Fruit fly (Drosophila melanogaster): ENCODE measurements around the gene Sol1.

Sol1 gene

dm6 chr3R:12422379-12422975 is 36.4 kb downstream of the Sol1 start, which contains the start of the genes Scgbeta and CG17202 (continued):
- TF ChIP-seq Ets97D (GFP tag; optimal IDR thresholded peaks at IDR 0.05): peak; percentile 65
- TF ChIP-seq ro (GFP tag; IDR thresholded peaks at IDR 0.05): no peak
- no peak for TF ChIP-seq fd102C (GFP tag; optimal IDR thresholded peaks at IDR 0.05)
- TF ChIP-seq repo (GFP tag; optimal IDR thresholded peaks at IDR 0.05): no peak
- no peak for TF ChIP-seq CG9876 (GFP tag; optimal IDR thresholded peaks at IDR 0.05)
- TF ChIP-seq Hr3 (GFP tag; optimal IDR thresholded peaks at IDR 0.05): no peak
- peak; percentile 92 for TF ChIP-seq ewg (GFP tag; optimal IDR thresholded peaks at IDR 0.05)
- no peak for TF ChIP-seq CG18764 (GFP tag; optimal IDR thresholded peaks at IDR 0.05)
- TF ChIP-seq Usf (GFP tag; optimal IDR thresholded peaks at IDR 0.05): no peak
- TF ChIP-seq Rfx (GFP tag; IDR thresholded peaks at IDR 0.05): 0 out of 2 replicates have a peak, but pooled peaks have one; percentile 40
- TF ChIP-seq CG3065 (GFP tag; optimal IDR thresholded peaks at IDR 0.05): no peak
- no peak for TF ChIP-seq tio (GFP tag; optimal IDR thresholded peaks at IDR 0.05)
- TF ChIP-seq Camta (GFP tag; optimal IDR thresholded peaks at IDR 0.05): no peak
- no peak for TF ChIP-seq hth (optimal IDR thresholded peaks at IDR 0.05)
- no peak for TF ChIP-seq lov (optimal IDR thresholded peaks at IDR 0.05)
- no peak for TF ChIP-seq lov (GFP tag; IDR thresholded peaks at IDR 0.05)
- TF ChIP-seq CG7928 (GFP tag; optimal IDR thresholded peaks at IDR 0.05): peak; percentile 96
- TF ChIP-seq ato (GFP tag; IDR thresholded peaks at IDR 0.05; ENCODE audit: partially characterized antibody): no peak
- no peak for TF ChIP-seq grn (GFP tag; optimal IDR thresholded peaks at IDR 0.05)
- TF ChIP-seq her (GFP tag; optimal IDR thresholded peaks at IDR 0.05): no peak
- peak; percentile 54 for TF ChIP-seq CoRest (tag; optimal IDR thresholded peaks at IDR 0.05)
- TF ChIP-seq bigmax (GFP tag; optimal IDR thresholded peaks at IDR 0.05): no peak
- no peak for TF ChIP-seq Nf-YB (GFP tag; optimal IDR thresholded peaks at IDR 0.05)
- no peak for TF ChIP-seq Elba2 (GFP tag; optimal IDR thresholded peaks at IDR 0.05)
- TF ChIP-seq ssp (GFP tag; IDR thresholded peaks at IDR 0.05): no peak
- TF ChIP-seq CG11723 (GFP tag; optimal IDR thresholded peaks at IDR 0.05): no peak
- peak; percentile 67 for TF ChIP-seq CG33213 (GFP tag; optimal IDR thresholded peaks at IDR 0.05)
- TF ChIP-seq Hr51 (GFP tag; optimal IDR thresholded peaks at IDR 0.05): no peak
- TF ChIP-seq Neu2 (GFP tag; optimal IDR thresholded peaks at IDR 0.05; ENCODE audit: borderline replicate concordance): no peak
- TF ChIP-seq schlank (tag; optimal IDR thresholded peaks at IDR 0.05): no peak
- TF ChIP-seq Hr78 (GFP tag; optimal IDR thresholded peaks at IDR 0.05): no peak
- TF ChIP-seq CG11247 (GFP tag; IDR thresholded peaks at IDR 0.05): no peak
- no peak for TF ChIP-seq Dfd (GFP tag; optimal IDR thresholded peaks at IDR 0.05)
- TF ChIP-seq wek (GFP tag; optimal IDR thresholded peaks at IDR 0.05): no peak
- no peak for TF ChIP-seq CG14050 (GFP tag; IDR thresholded peaks at IDR 0.05)
- TF ChIP-seq mam (GFP tag; optimal IDR thresholded peaks at IDR 0.05): peak; percentile 28
- TF ChIP-seq Ets65A (GFP tag): peak; percentile 49
- no peak for TF ChIP-seq exex (tag; optimal IDR thresholded peaks at IDR 0.05)
- TF ChIP-seq CG8089 (GFP tag; optimal IDR thresholded peaks at IDR 0.05): no peak
- no peak for TF ChIP-seq Rx (GFP tag; IDR thresholded peaks at IDR 0.05)
- TF ChIP-seq zen (tag; optimal IDR thresholded peaks at IDR 0.05): peak; percentile 12
- peak in 1 of 2 experiments; percentile 8 for TF ChIP-seq chif (GFP tag; optimal IDR thresholded peaks at IDR 0.05)
- no peak for TF ChIP-seq seq (GFP tag; IDR thresholded peaks at IDR 0.05)
- TF ChIP-seq Sry-δ (GFP tag; optimal IDR thresholded peaks at IDR 0.05): peak; percentile 43
- no peak for TF ChIP-seq dm (GFP tag; optimal IDR thresholded peaks at IDR 0.05)
- TF ChIP-seq Ssrp (tag; optimal IDR thresholded peaks at IDR 0.05): no peak
- TF ChIP-seq ci (GFP tag; IDR thresholded peaks at IDR 0.05): 0 out of 3 replicates have a peak, but pooled peaks have one; percentile 29
- no peak for TF ChIP-seq CG14965 (GFP tag; optimal IDR thresholded peaks at IDR 0.05; ENCODE audit: borderline replicate concordance)
- TF ChIP-seq CG5180 (GFP tag; optimal IDR thresholded peaks at IDR 0.05): no peak
- no peak for TF ChIP-seq Hmr (GFP tag; optimal IDR thresholded peaks at IDR 0.05)
- TF ChIP-seq amos (GFP tag; IDR thresholded peaks at IDR 0.05; ENCODE audit: partially characterized antibody): peak; percentile 55; the same call in 1 of the 2 replicates

Data from whole organism, embryonic.